Worm (Caenorhabditis elegans) whole organism, mixed stage, embryonic: ENCODE measurements around the gene abts-2.

Source experiments
- ces-1 ChIP-seq: fragments of 150-350 bp; optimal IDR thresholded peaks from 2 replicates; lab custom pipeline; 2014; ENCODE audit warnings: missing biosample characterization, missing genetic modification reagents, missing genetic modification characterization
- lin-32 ChIP-seq: fragments of 200-800 bp; sonication (Bioruptor generic); optimal IDR thresholded peaks from 2 replicates; lab custom pipeline; 2018; ENCODE audit warnings: mild to moderate bottlenecking, missing genetic modification characterization, missing compliant biosample characterization
- unc-120 ChIP-seq: sonication (generic microtip); optimal IDR thresholded peaks from 2 replicates; lab custom pipeline; 2017; ENCODE audit warnings: missing genetic modification characterization, missing compliant biosample characterization; ENCODE audit not compliant: poor library complexity, severe bottlenecking

Gene abts-2

DNA sequence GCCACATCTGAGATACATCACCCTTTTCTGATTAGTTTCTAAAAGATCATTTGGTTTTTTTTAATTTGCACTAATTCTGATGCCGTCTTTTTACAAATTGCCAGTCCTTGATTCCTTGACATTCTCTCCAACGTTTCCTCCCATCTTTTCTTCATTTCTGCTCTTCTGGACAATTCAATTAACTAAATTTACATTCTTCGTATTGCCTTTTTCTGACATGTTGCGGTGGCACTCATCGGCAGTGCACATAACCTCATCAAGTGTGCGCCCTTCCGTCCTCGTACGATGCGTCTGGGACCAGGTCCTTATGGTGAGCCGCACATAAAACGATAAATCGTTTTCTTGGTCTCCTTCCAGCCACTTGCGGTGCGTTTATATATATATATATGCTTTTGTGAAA lies 53.5 kb downstream of the abts-2 start:
- no peak for TF ChIP-seq unc-120 (tag; lab: Kevin White, UChicago)
- peak; percentile 98 for TF ChIP-seq ces-1 (GFP tag; lab: Kevin White, UChicago)
- no peak for TF ChIP-seq lin-32 (GFP tag; lab: Kevin White, UChicago)
